Fruit fly (Drosophila melanogaster): ENCODE results near the gene CG18787.

CG18787 gene

DNA sequence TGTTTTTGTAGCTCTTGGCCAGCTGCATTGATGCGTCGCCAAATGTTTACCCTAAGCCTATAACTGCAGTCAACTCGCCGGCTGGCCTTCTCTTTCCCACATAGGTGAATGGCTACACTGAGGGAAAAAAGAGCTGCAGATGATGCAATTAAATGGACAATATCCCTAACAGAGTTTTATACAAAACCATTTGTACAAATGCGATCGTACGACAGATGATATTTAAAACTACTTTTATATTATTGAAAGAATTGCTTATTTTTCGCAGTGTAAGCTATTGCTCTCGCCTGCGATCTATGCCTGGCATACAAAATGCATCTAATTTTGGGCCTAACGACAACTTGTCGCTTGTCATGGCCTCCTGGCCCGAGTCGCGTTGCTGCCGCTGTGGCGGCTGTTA, 49.2 kb downstream of the CG18787 start (continued):
- TF ChIP-seq CG17829 (tag; optimal IDR thresholded peaks at IDR 0.05) (peak; percentile 12), sob (GFP tag; IDR thresholded peaks at IDR 0.05) (peak; percentile 60; the same call in 1 of the 2 replicates), CG1602 (GFP tag; optimal IDR thresholded peaks at IDR 0.05) (peak; percentile 18), esg (GFP tag; conservative IDR thresholded peaks at IDR 0.05) (peak; percentile 39), Spps (tag; optimal IDR thresholded peaks at IDR 0.05) (no peak), Drgx (GFP tag; IDR thresholded peaks at IDR 0.05) (peak; percentile 94), CG2120 (GFP tag; optimal IDR thresholded peaks at IDR 0.05) (no peak), sens-2 (GFP tag; IDR thresholded peaks at IDR 0.05) (peak; percentile 51; the same call in 1 of the 2 replicates), cwo (GFP tag; optimal IDR thresholded peaks at IDR 0.05) (no peak), CG13775 (GFP tag; optimal IDR thresholded peaks at IDR 0.05) (peak; percentile 22), peb (GFP tag; IDR thresholded peaks at IDR 0.05) (no peak), CG15514 (GFP tag; optimal IDR thresholded peaks at IDR 0.05) (no peak), seq (GFP tag; IDR thresholded peaks at IDR 0.05) (no peak), cad (GFP tag; optimal IDR thresholded peaks at IDR 0.05) (no peak), lov (optimal IDR thresholded peaks at IDR 0.05) (no peak), lov (GFP tag; IDR thresholded peaks at IDR 0.05) (peak; percentile 74; the same call in 2 of the 3 replicates), CG4424 (GFP tag; optimal IDR thresholded peaks at IDR 0.05) (peak; percentile 8), Ssrp (tag; optimal IDR thresholded peaks at IDR 0.05) (peak; percentile 55), Dbx (GFP tag; IDR thresholded peaks at IDR 0.05) (0 out of 3 replicates have a peak, but pooled peaks have one; percentile 43), CG3163 (GFP tag; optimal IDR thresholded peaks at IDR 0.05) (no peak), phol (tag; optimal IDR thresholded peaks at IDR 0.05) (peak; percentile 47), jumu (GFP tag; optimal IDR thresholded peaks at IDR 0.05) (peak; percentile 42), CG2875 (GFP tag; optimal IDR thresholded peaks at IDR 0.05) (peak; percentile 15), CG32772 (GFP tag; IDR thresholded peaks at IDR 0.05) (0 out of 2 replicates have a peak, but pooled peaks have one; percentile 27), CG32767 (GFP tag; IDR thresholded peaks at IDR 0.05) (peak; percentile 47; the same call in 1 of the 2 replicates), Doc2 (GFP tag; IDR thresholded peaks at IDR 0.05) (no peak), CG3995 (GFP tag; optimal IDR thresholded peaks at IDR 0.05) (no peak), prd (optimal IDR thresholded peaks at IDR 0.05) (no peak), prd (GFP tag; IDR thresholded peaks at IDR 0.05) (peak; percentile 77), ap (GFP tag; IDR thresholded peaks at IDR 0.05) (0 out of 2 replicates have a peak, but pooled peaks have one; percentile 15), CG2199 (GFP tag; IDR thresholded peaks at IDR 0.05) (no peak), NC2β (GFP tag; optimal IDR thresholded peaks at IDR 0.05) (peak; percentile 8), CG12391 (tag; optimal IDR thresholded peaks at IDR 0.05) (peak; percentile 44), B-H1 (GFP tag; IDR thresholded peaks at IDR 0.05) (no peak), CG14441 (GFP tag; IDR thresholded peaks at IDR 0.05) (no peak), CG7786 (GFP tag; optimal IDR thresholded peaks at IDR 0.05) (no peak), CG11696 (GFP tag; IDR thresholded peaks at IDR 0.05) (peak; percentile 54), CG11398 (GFP tag; optimal IDR thresholded peaks at IDR 0.05) (no peak), hbn (GFP tag; IDR thresholded peaks at IDR 0.05; ENCODE audit: partially characterized antibody) (no peak), CG11695 (GFP tag; IDR thresholded peaks at IDR 0.05) (0 out of 3 replicates have a peak, but pooled peaks have one; percentile 35), HmgD (GFP tag; optimal IDR thresholded peaks at IDR 0.05) (no peak), pros (GFP tag; optimal IDR thresholded peaks at IDR 0.05) (no peak), CG1603 (tag; optimal IDR thresholded peaks at IDR 0.05) (peak; percentile 79), lab (GFP tag; optimal IDR thresholded peaks at IDR 0.05) (no peak), Elba2 (GFP tag; optimal IDR thresholded peaks at IDR 0.05) (peak; percentile 37), ttk (GFP tag; IDR thresholded peaks at IDR 0.05) (peak; percentile 64; the same call in 1 of the 2 replicates), D (optimal IDR thresholded peaks at IDR 0.05) (no peak), D (GFP tag; optimal IDR thresholded peaks at IDR 0.05) (peak; percentile 28), CG6654 (GFP tag; optimal IDR thresholded peaks at IDR 0.05) (no peak), B-H2 (GFP tag; optimal IDR thresholded peaks at IDR 0.05) (no peak), vnd (GFP tag; IDR thresholded peaks at IDR 0.05; ENCODE audit: partially characterized antibody) (no peak), chinmo (GFP tag; IDR thresholded peaks at IDR 0.05; ENCODE audit: partially characterized antibody) (no peak)

Data from whole organism, embryonic.